Worm (Caenorhabditis elegans) whole organism, young adult: ENCODE measurements around the gene Y16E11A.4.
"Not testable (repeated sequence)": the region's sequence is repeated elsewhere in the genome, so short reads cannot be mapped to it uniquely, and the experiment has no call there.

Experiments used
- D2030.7 ChIP-seq: fragments of 200-800 bp; sonication (Bioruptor generic); IDR thresholded peaks from 2 replicates; pipeline ENCODE4 v1.3.6; 2022; ENCODE audit warnings: missing genetic modification reagents, missing genetic modification characterization, missing compliant biosample characterization
- F49E8.2 ChIP-seq: sonication (generic microtip); optimal IDR thresholded peaks from 3 replicates; lab custom pipeline; 2017; ENCODE audit warnings: missing genetic modification characterization, mild to moderate bottlenecking, missing compliant biosample characterization, antibody characterized with exemption, moderate library complexity; ENCODE audit not compliant: insufficient read depth
- F57C9.4 ChIP-seq: sonication (generic microtip); optimal IDR thresholded peaks from 2 replicates; lab custom pipeline; 2017; ENCODE audit warnings: mild to moderate bottlenecking, missing genetic modification characterization, missing compliant biosample characterization
- T26A5.8 ChIP-seq: sonication (generic microtip); optimal IDR thresholded peaks from 2 replicates; lab custom pipeline; 2016; ENCODE audit warnings: missing genetic modification characterization, missing compliant biosample characterization
- Y67H2A.10 ChIP-seq: fragments of 200-800 bp; sonication (Bioruptor generic); conservative IDR thresholded peaks from 2 replicates; pipeline ENCODE4 v1.3.6; 2022; ENCODE audit warnings: missing genetic modification reagents, missing genetic modification characterization, missing compliant biosample characterization
- Y79H2A.3 ChIP-seq: fragments of 200-800 bp; sonication (Bioruptor generic); conservative IDR thresholded peaks from 2 replicates; pipeline ENCODE4 v1.3.6; 2022; ENCODE audit warnings: missing genetic modification reagents, missing genetic modification characterization, missing compliant biosample characterization
- ama-1 ChIP-seq, 3 experiments: fragments of 150-350 bp in 1 of 3; sonication (generic microtip) in 2 of 3; optimal IDR thresholded peaks; 2 replicates each; lab custom pipeline; 2014 to 2018; ENCODE audit warnings: missing biosample characterization in 2 of 3, missing genetic modification characterization in 2 of 3, missing genetic modification reagents in 2 of 3
- aptf-3 ChIP-seq: fragments of 200-800 bp; sonication (Bioruptor generic); IDR thresholded peaks from 2 replicates; pipeline ENCODE4 v1.3.6; 2022; ENCODE audit warnings: missing genetic modification characterization, missing compliant biosample characterization
- athp-1 ChIP-seq: sonication (generic microtip); optimal IDR thresholded peaks from 2 replicates; lab custom pipeline; 2017; ENCODE audit warnings: mild to moderate bottlenecking, missing genetic modification characterization, missing compliant biosample characterization
- attf-5 ChIP-seq: fragments of 200-800 bp; sonication (Bioruptor generic); optimal IDR thresholded peaks from 2 replicates; lab custom pipeline; 2018; ENCODE audit warnings: mild to moderate bottlenecking, missing genetic modification characterization, missing compliant biosample characterization
- bed-2 ChIP-seq: fragments of 200-800 bp; sonication (Bioruptor generic); IDR thresholded peaks from 2 replicates; pipeline ENCODE4 v1.3.6; 2022; ENCODE audit warnings: missing genetic modification reagents, missing genetic modification characterization, missing compliant biosample characterization
- ceh-100 ChIP-seq: fragments of 200-800 bp; sonication (Bioruptor generic); IDR thresholded peaks from 2 replicates; pipeline ENCODE4 v1.3.6; 2022; ENCODE audit warnings: missing genetic modification reagents, missing genetic modification characterization, missing compliant biosample characterization
- ceh-91 ChIP-seq: fragments of 200-800 bp; sonication (Bioruptor generic); IDR thresholded peaks from 2 replicates; pipeline ENCODE4 v1.3.6; 2022; ENCODE audit warnings: missing genetic modification reagents, missing genetic modification characterization, missing compliant biosample characterization
- chd-7 ChIP-seq: sonication (generic microtip); optimal IDR thresholded peaks from 2 replicates; lab custom pipeline; 2016; ENCODE audit warnings: mild to moderate bottlenecking, missing genetic modification characterization, moderate library complexity, missing compliant biosample characterization
- dox-1 ChIP-seq: fragments of 200-800 bp; sonication (Bioruptor generic); IDR thresholded peaks from 2 replicates; pipeline ENCODE4 v1.3.6; 2022; ENCODE audit warnings: missing genetic modification reagents, missing genetic modification characterization, missing compliant biosample characterization
- egl-44 ChIP-seq: fragments of 200-800 bp; sonication (Bioruptor generic); IDR thresholded peaks from 2 replicates; pipeline ENCODE4 v1.3.6; 2022; ENCODE audit warnings: missing genetic modification reagents, missing genetic modification characterization, missing compliant biosample characterization
- egrh-3 ChIP-seq: fragments of 200-800 bp; sonication (Bioruptor generic); IDR thresholded peaks from 2 replicates; pipeline ENCODE4 v1.3.6; 2022; ENCODE audit warnings: missing genetic modification reagents, missing genetic modification characterization, missing compliant biosample characterization
- hmg-20 ChIP-seq: fragments of 200-800 bp; sonication (Bioruptor generic); IDR thresholded peaks from 2 replicates; pipeline ENCODE4 v1.3.6; 2022; ENCODE audit warnings: missing genetic modification reagents, missing genetic modification characterization, missing compliant biosample characterization
- lin-26 ChIP-seq: fragments of 200-800 bp; sonication (Bioruptor generic); IDR thresholded peaks from 2 replicates; pipeline ENCODE4 v1.3.6; 2022; ENCODE audit warnings: missing genetic modification reagents, missing genetic modification characterization, missing compliant biosample characterization
- lin-40 ChIP-seq: sonication (generic microtip); optimal IDR thresholded peaks from 2 replicates; lab custom pipeline; 2016; ENCODE audit warnings: missing genetic modification characterization, mild to moderate bottlenecking, missing compliant biosample characterization, missing genotype, missing genetic modification reagents
- lsl-1 ChIP-seq: fragments of 200-800 bp; sonication (Bioruptor generic); optimal IDR thresholded peaks from 2 replicates; lab custom pipeline; 2018; ENCODE audit warnings: mild to moderate bottlenecking, missing genetic modification characterization, moderate library complexity, missing compliant biosample characterization
- madf-6 ChIP-seq: fragments of 200-800 bp; sonication (Bioruptor generic); IDR thresholded peaks from 2 replicates; pipeline ENCODE4 v1.3.6; 2022; ENCODE audit warnings: missing genetic modification reagents, missing genetic modification characterization, missing compliant biosample characterization
- mes-4 ChIP-seq: sonication (generic microtip); optimal IDR thresholded peaks from 2 replicates; lab custom pipeline; 2016; ENCODE audit warnings: missing genotype, missing genetic modification characterization, missing compliant biosample characterization
- nhr-90 ChIP-seq: sonication (generic microtip); optimal IDR thresholded peaks from 2 replicates; lab custom pipeline; 2016; ENCODE audit warnings: missing genotype, mild to moderate bottlenecking, missing genetic modification characterization, missing compliant biosample characterization
- rcor-1 ChIP-seq: fragments of 200-800 bp; sonication (Bioruptor generic); IDR thresholded peaks from 2 replicates; pipeline ENCODE4 v1.3.6; 2022; ENCODE audit warnings: missing genetic modification reagents, missing genetic modification characterization, missing compliant biosample characterization
- rpc-1 ChIP-seq, 2 experiments: fragments of 150-350 bp in 1 of 2; sonication (generic microtip) in 1 of 2; optimal IDR thresholded peaks; 2 replicates each; lab custom pipeline; 2014 to 2018; ENCODE audit warnings: missing biosample characterization in 1 of 2, missing genetic modification characterization in 1 of 2, missing genetic modification reagents in 1 of 2, missing genotype in 1 of 2
- snpc-4 ChIP-seq, 5 experiments: fragments of 150-350 bp in 1 of 5; sonication (generic microtip) in 4 of 5; optimal IDR thresholded peaks; 2 replicates each; lab custom pipeline; 2014 to 2018; ENCODE audit warnings: missing genetic modification characterization in 5 of 5, missing biosample characterization in 3 of 5, antibody characterized with exemption in 2 of 5, mild to moderate bottlenecking in 2 of 5, missing compliant biosample characterization in 2 of 5, missing genotype in 2 of 5, moderate library complexity in 2 of 5, missing genetic modification reagents in 1 of 5
- tbp1 ChIP-seq: fragments of 200-800 bp; sonication (Bioruptor generic); optimal IDR thresholded peaks from 2 replicates; lab custom pipeline; 2018; ENCODE audit warnings: mild to moderate bottlenecking, missing genetic modification characterization, missing compliant biosample characterization
- ztf-18 ChIP-seq: sonication (generic microtip); optimal IDR thresholded peaks from 2 replicates; lab custom pipeline; 2016; ENCODE audit warnings: missing genotype, mild to moderate bottlenecking, missing genetic modification characterization, missing compliant biosample characterization

Gene Y16E11A.4

ce11 chrII:2013856-2014255, 26.8 kb downstream of the Y16E11A.4 start:
- TF ChIP-seq F49E8.2 (tag; lab: Kevin White, UChicago) (no peak), bed-2 (GFP tag; lab: Robert Waterston, UW) (no peak)

DNA sequence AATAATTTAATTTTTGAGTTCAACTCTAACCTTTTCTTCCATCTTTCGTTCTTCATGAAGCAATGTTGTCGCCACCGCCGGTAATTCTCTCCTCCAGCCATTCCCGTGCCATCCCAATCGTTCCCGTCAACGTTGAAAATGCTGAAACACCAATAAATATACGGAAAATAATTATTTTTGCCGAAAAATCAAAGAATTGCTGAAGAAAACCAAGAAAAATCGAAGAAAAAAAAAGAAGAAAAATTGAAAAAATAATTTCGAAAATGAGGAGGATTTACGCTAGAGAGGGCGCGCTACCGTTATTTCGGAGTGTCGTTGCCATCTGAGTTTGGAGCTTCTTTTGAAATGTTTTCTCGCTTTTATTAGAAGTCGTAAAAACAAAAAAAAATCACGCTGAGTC, 36.4 kb downstream of the Y16E11A.4 start, which contains the start of gene cya-2:
Gene cya-2, minus strand, starts transcription at position 101 of the 400 bp plus-strand sequence.
- not testable (repeated sequence) for TF ChIP-seq dox-1 (GFP tag; lab: Robert Waterston, UW); Y79H2A.3; ama-1 (optimal IDR thresholded peaks at IDR 0.05; lab: Kevin White, UChicago); ama-1 (GFP tag; optimal IDR thresholded peaks at IDR 0.05; lab: Kevin White, UChicago)

DNA sequence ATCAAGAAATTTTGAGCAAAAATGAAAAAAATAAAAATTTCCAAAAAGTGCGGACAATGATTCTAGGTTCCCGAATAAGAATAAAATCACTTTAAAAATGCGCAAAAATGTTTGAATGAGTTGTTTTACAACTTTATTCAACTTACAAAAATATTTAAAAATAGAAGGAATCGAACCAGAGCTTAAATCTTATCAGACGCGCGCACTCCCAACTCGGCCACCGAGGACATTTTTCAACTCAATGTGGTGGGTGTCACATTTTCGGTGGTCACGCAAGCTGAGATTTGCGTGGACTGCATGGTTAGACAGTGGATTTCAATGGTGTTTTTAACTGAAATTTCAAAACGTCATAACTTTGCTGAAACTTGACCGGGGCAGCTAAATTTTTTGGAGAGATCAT, 37.6 kb downstream of the Y16E11A.4 start:
- TF ChIP-seq lin-26 (GFP tag; lab: Robert Waterston, UW) (peak; percentile 62; the same call in 1 of the 2 replicates), tbp1 (GFP tag; lab: Kevin White, UChicago) (peak; percentile 65), rpc-1 (tag; optimal IDR thresholded peaks at IDR 0.05; lab: Kevin White, UChicago) (peak; percentile 28)
- TF ChIP-seq rpc-1 (optimal IDR thresholded peaks at IDR 0.05; lab: Kevin White, UChicago): not testable (repeated sequence)

ce11 chrII:2026525-2026924, 39.4 kb downstream of the Y16E11A.4 start, which contains the start of gene bath-21:
bath-21 (minus strand) TSS chrII:2026625.
- no peak for TF ChIP-seq chd-7 (tag; lab: Kevin White, UChicago)
- TF ChIP-seq hmg-20: no peak
- TF ChIP-seq D2030.7 (GFP tag; lab: Robert Waterston, UW): no peak
- TF ChIP-seq aptf-3 (GFP tag; lab: Robert Waterston, UW): no peak
- no peak for TF ChIP-seq ztf-18 (tag; lab: Kevin White, UChicago)
- TF ChIP-seq snpc-4 (GFP tag; optimal IDR thresholded peaks at IDR 0.05; lab: Kevin White, UChicago): no peak
- TF ChIP-seq snpc-4 (tag; optimal IDR thresholded peaks at IDR 0.05; lab: Kevin White, UChicago): no peak
- no peak for TF ChIP-seq Y67H2A.10 (GFP tag; lab: Robert Waterston, UW)
- no peak for TF ChIP-seq mes-4
- no peak for TF ChIP-seq ceh-91
- no peak for TF ChIP-seq attf-5 (GFP tag; lab: Kevin White, UChicago)
- no peak for TF ChIP-seq egrh-3 (GFP tag; lab: Robert Waterston, UW)
- TF ChIP-seq lin-40: no peak
- TF ChIP-seq F57C9.4 (tag; lab: Kevin White, UChicago): no peak
- TF ChIP-seq rcor-1 (GFP tag; lab: Robert Waterston, UW): no peak
- TF ChIP-seq T26A5.8 (tag; lab: Kevin White, UChicago): no peak
- TF ChIP-seq egl-44 (GFP tag; lab: Robert Waterston, UW): no peak

ce11 chrII:2028712-2029111, 41.6 kb downstream of the Y16E11A.4 start, which contains the start of gene bath-1:
bath-1 (minus strand) TSS chrII:2028812.
- no peak for TF ChIP-seq D2030.7 (GFP tag; lab: Robert Waterston, UW)
- no peak for TF ChIP-seq madf-6 (GFP tag; lab: Robert Waterston, UW)
- TF ChIP-seq nhr-90 (tag; lab: Kevin White, UChicago): no peak
- TF ChIP-seq lsl-1 (GFP tag; lab: Kevin White, UChicago): peak; percentile 39
- TF ChIP-seq snpc-4 (GFP tag; optimal IDR thresholded peaks at IDR 0.05; lab: Kevin White, UChicago): no peak
- TF ChIP-seq snpc-4 (tag; optimal IDR thresholded peaks at IDR 0.05; lab: Kevin White, UChicago): no peak

DNA sequence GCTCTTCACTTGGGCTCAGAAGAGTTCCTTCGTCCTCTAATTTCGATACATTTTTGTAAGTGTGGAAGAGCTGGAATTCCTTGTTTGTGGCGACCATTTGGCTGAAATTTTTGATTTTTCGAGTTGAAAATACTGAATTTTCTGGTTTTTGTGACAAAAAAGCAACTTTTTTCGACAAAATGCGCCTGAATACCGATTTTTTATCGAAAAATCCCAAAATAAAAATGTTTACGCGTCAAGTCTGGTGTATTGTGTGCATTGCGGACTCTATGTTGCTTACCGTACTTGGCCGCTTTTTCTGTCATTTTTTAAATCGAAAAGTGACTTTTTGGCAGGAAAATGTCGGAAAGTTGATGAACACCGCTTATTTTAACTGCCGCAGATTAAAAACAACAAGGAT, 43.3 kb downstream of the Y16E11A.4 start, which contains the start of gene bath-3:
Gene bath-3, minus strand, starts transcription at position 101 of the 400 bp plus-strand sequence.
- TF ChIP-seq lsl-1 (GFP tag; lab: Kevin White, UChicago): peak; percentile 57
- peak; percentile 15 for TF ChIP-seq athp-1
- no peak for TF ChIP-seq ceh-100
